Worm (Caenorhabditis elegans): ENCODE data around the gene gly-7.

- TF ChIP-seq skn-1 (tag; optimal IDR thresholded peaks at IDR 0.05) (peak; percentile 40), fos-1 (tag; optimal IDR thresholded peaks at IDR 0.05) (no peak), nhr-67 (tag; optimal IDR thresholded peaks at IDR 0.05) (no peak), nhr-77 (tag; optimal IDR thresholded peaks at IDR 0.05) (no peak), mdl-1 (tag; optimal IDR thresholded peaks at IDR 0.05) (no peak), daf-12 (tag; optimal IDR thresholded peaks at IDR 0.05) (no peak), elt-2 (tag; optimal IDR thresholded peaks at IDR 0.05) (peak; percentile 28)
These were observed 16.2 kb downstream of the gly-7 start, which contains the start of the genes hsp-16.2 and hsp-16.41 for ce11 chrV:1804645-1805559.

Data from whole organism, L3 larva.